Worm (Caenorhabditis elegans) whole organism, midembryonic: ENCODE results near the gene str-229.

Experiments
- flt-1 ChIP-seq: fragments of 200-800 bp; sonication (Bioruptor generic); IDR thresholded peaks from 2 replicates; pipeline ENCODE4 v1.3.6; 2022; ENCODE audit warnings: missing genetic modification characterization, missing compliant biosample characterization
- klf-2 ChIP-seq: fragments of 200-800 bp; sonication (Bioruptor generic); conservative IDR thresholded peaks from 2 replicates; pipeline ENCODE4 v1.3.6; 2022; ENCODE audit warnings: missing genetic modification reagents, missing genetic modification characterization, missing compliant biosample characterization
- med-1 ChIP-seq: sonication (generic microtip); optimal IDR thresholded peaks from 2 replicates; lab custom pipeline; 2017; ENCODE audit warnings: missing genetic modification characterization, mild to moderate bottlenecking, missing compliant biosample characterization, antibody characterized with exemption, missing genetic modification reagents; ENCODE audit not compliant: insufficient read depth
- ref-1 ChIP-seq: fragments of 200-800 bp; sonication (Bioruptor generic); conservative IDR thresholded peaks from 2 replicates; pipeline ENCODE4 v1.3.6; 2022; ENCODE audit warnings: missing genetic modification reagents, missing genetic modification characterization, missing compliant biosample characterization
- tab-1 ChIP-seq: fragments of 200-800 bp; sonication (Bioruptor generic); IDR thresholded peaks from 2 replicates; pipeline ENCODE4 v1.3.6; 2022; ENCODE audit warnings: missing genetic modification characterization, missing compliant biosample characterization

ce11 chrV:3949723-3950122 lies 47.4 kb upstream of the str-229 start, which contains the start of gene dach-1:
- TF ChIP-seq flt-1 (GFP tag; lab: Robert Waterston, UW) (no peak), klf-2 (GFP tag; lab: Robert Waterston, UW) (no peak), ref-1 (GFP tag; lab: Robert Waterston, UW) (no peak), tab-1 (GFP tag; lab: Robert Waterston, UW) (no peak), med-1 (no peak)
